Fruit fly (Drosophila melanogaster): Measurements from ENCODE around the gene Tango10.

Gene Tango10

dm6 chrX:11713808-11714528 is 6.1 kb upstream of the Tango10 start (continued):
- TF ChIP-seq Hmx (GFP tag; optimal IDR thresholded peaks at IDR 0.05) = no peak
- TF ChIP-seq CG10979 (tag; optimal IDR thresholded peaks at IDR 0.05) = no peak
- TF ChIP-seq CG10431 (GFP tag; optimal IDR thresholded peaks at IDR 0.05) = no peak
- no peak for TF ChIP-seq CG6654 (GFP tag; optimal IDR thresholded peaks at IDR 0.05)
- no peak for TF ChIP-seq CG14667 (GFP tag; IDR thresholded peaks at IDR 0.05)
- no peak for TF ChIP-seq CG17328 (GFP tag; IDR thresholded peaks at IDR 0.05)
- no peak for TF ChIP-seq CG10959 (GFP tag; IDR thresholded peaks at IDR 0.05)
- no peak for TF ChIP-seq B-H1 (GFP tag; IDR thresholded peaks at IDR 0.05)
- TF ChIP-seq CG4820 (GFP tag; optimal IDR thresholded peaks at IDR 0.05) = no peak
- no peak for TF ChIP-seq kay (GFP tag; optimal IDR thresholded peaks at IDR 0.05)
- no peak for TF ChIP-seq Dref (GFP tag; IDR thresholded peaks at IDR 0.05)
- TF ChIP-seq tll (GFP tag; optimal IDR thresholded peaks at IDR 0.05) = no peak
- TF ChIP-seq CG18476 (GFP tag; optimal IDR thresholded peaks at IDR 0.05) = no peak
- no peak for TF ChIP-seq Mad (GFP tag; optimal IDR thresholded peaks at IDR 0.05)
- TF ChIP-seq dpn (GFP tag; optimal IDR thresholded peaks at IDR 0.05) = no peak
- peak; percentile 4; the same call in 1 of the 2 replicates for TF ChIP-seq Adf1 (GFP tag; IDR thresholded peaks at IDR 0.05)
- TF ChIP-seq CG8478 (optimal IDR thresholded peaks at IDR 0.05) = peak; percentile 86
- no peak for TF ChIP-seq grau (tag; optimal IDR thresholded peaks at IDR 0.05)
- TF ChIP-seq CG7928 (GFP tag; optimal IDR thresholded peaks at IDR 0.05) = no peak
- TF ChIP-seq Dfd (GFP tag; optimal IDR thresholded peaks at IDR 0.05) = no peak
- no peak for TF ChIP-seq CG5953 (GFP tag; IDR thresholded peaks at IDR 0.05)
- no peak for TF ChIP-seq CG17361 (GFP tag; IDR thresholded peaks at IDR 0.05)
- TF ChIP-seq CG4328 (GFP tag; optimal IDR thresholded peaks at IDR 0.05) = no peak
- no peak for TF ChIP-seq klu (GFP tag; IDR thresholded peaks at IDR 0.05)
- no peak for TF ChIP-seq HLH54F (GFP tag; optimal IDR thresholded peaks at IDR 0.05)
- no peak for TF ChIP-seq CG14860 (GFP tag; IDR thresholded peaks at IDR 0.05; ENCODE audit: partially characterized antibody)
- no peak for TF ChIP-seq schlank (tag; optimal IDR thresholded peaks at IDR 0.05)
- TF ChIP-seq abd-A (tag; optimal IDR thresholded peaks at IDR 0.05) = peak; percentile 52
- TF ChIP-seq cato (GFP tag; optimal IDR thresholded peaks at IDR 0.05; ENCODE audit: borderline replicate concordance) = no peak
- no peak for TF ChIP-seq CG8944 (GFP tag; optimal IDR thresholded peaks at IDR 0.05)
- TF ChIP-seq CG12659 (GFP tag; optimal IDR thresholded peaks at IDR 0.05) = no peak
- no peak for TF ChIP-seq fru (optimal IDR thresholded peaks at IDR 0.05)
- no peak for TF ChIP-seq CG15514 (GFP tag; optimal IDR thresholded peaks at IDR 0.05)
- TF ChIP-seq run (tag; optimal IDR thresholded peaks at IDR 0.05) = no peak
- TF ChIP-seq CG4424 (GFP tag; optimal IDR thresholded peaks at IDR 0.05) = no peak
- no peak for TF ChIP-seq tgo (GFP tag; IDR thresholded peaks at IDR 0.05)
- TF ChIP-seq BtbVII (GFP tag; optimal IDR thresholded peaks at IDR 0.05) = peak; percentile 27
- no peak for TF ChIP-seq CG1602 (GFP tag; optimal IDR thresholded peaks at IDR 0.05)
- no peak for TF ChIP-seq CHES-1-like (GFP tag; optimal IDR thresholded peaks at IDR 0.05)
- TF ChIP-seq disco-r (GFP tag; optimal IDR thresholded peaks at IDR 0.05) = no peak
- TF ChIP-seq repo (GFP tag; optimal IDR thresholded peaks at IDR 0.05) = no peak
- TF ChIP-seq CG7745 (tag; optimal IDR thresholded peaks at IDR 0.05) = no peak
- TF ChIP-seq CG8765 (GFP tag; IDR thresholded peaks at IDR 0.05) = no peak
- TF ChIP-seq lab (GFP tag; optimal IDR thresholded peaks at IDR 0.05) = peak; percentile 33
- no peak for TF ChIP-seq Dbx (GFP tag; IDR thresholded peaks at IDR 0.05)
- no peak for TF ChIP-seq CG10267 (tag; optimal IDR thresholded peaks at IDR 0.05)
- no peak for TF ChIP-seq Nf-YB (GFP tag; optimal IDR thresholded peaks at IDR 0.05)
- TF ChIP-seq az2 (GFP tag; optimal IDR thresholded peaks at IDR 0.05) = no peak
- TF ChIP-seq fd102C (GFP tag; optimal IDR thresholded peaks at IDR 0.05) = no peak
- peak; percentile 9; the same call in 1 of the 2 replicates for TF ChIP-seq Scr (GFP tag; IDR thresholded peaks at IDR 0.05; ENCODE audit: partially characterized antibody)
